Fruit fly (Drosophila melanogaster): Measurements from ENCODE around the gene Daao2.

DNA sequence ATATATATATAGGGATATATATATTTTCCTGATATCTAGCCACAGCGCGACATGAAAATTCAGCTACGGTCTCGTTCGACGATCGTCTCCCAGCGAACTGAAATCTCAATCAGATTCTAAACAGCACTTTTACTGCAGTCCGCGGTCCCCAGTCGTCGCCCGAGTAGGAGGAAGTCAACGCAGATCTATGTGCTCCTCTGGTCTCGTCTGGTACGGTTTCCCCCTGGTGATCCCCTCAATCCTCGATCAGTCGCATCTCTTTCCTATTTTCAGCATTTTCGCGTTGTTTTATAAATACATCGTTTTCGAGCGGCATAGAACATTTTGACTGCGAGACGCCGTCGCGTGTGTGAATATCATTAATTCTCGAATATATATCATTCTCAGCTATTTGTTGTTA lies 30.2 kb upstream of the Daao2 start, which contains the start of gene LUBEL:
- TF ChIP-seq Hnf4 (GFP tag; optimal IDR thresholded peaks at IDR 0.05) (no peak), Jra (GFP tag; optimal IDR thresholded peaks at IDR 0.05) (no peak), Abd-B (GFP tag; optimal IDR thresholded peaks at IDR 0.05) (no peak), h (GFP tag; optimal IDR thresholded peaks at IDR 0.05) (no peak)

Measured in whole organism, wandering third instar larva.